Worm (Caenorhabditis elegans) whole organism, L4/young adult: Measurements from ENCODE around the gene F55A11.8.

Experiments used
- W03F9.2 ChIP-seq: fragments of 150-350 bp; optimal IDR thresholded peaks from 2 replicates; lab custom pipeline; 2014; ENCODE audit warnings: missing biosample characterization, missing genetic modification characterization
- dao-5 ChIP-seq: sonication (generic microtip); optimal IDR thresholded peaks from 2 replicates; lab custom pipeline; 2016; ENCODE audit warnings: missing genotype, missing genetic modification characterization, moderate library complexity, missing compliant biosample characterization
- him-1 ChIP-seq: sonication (generic microtip); optimal IDR thresholded peaks from 2 replicates; lab custom pipeline; 2016; ENCODE audit warnings: missing genotype, missing genetic modification reagents, missing genetic modification characterization, missing compliant biosample characterization

DNA sequence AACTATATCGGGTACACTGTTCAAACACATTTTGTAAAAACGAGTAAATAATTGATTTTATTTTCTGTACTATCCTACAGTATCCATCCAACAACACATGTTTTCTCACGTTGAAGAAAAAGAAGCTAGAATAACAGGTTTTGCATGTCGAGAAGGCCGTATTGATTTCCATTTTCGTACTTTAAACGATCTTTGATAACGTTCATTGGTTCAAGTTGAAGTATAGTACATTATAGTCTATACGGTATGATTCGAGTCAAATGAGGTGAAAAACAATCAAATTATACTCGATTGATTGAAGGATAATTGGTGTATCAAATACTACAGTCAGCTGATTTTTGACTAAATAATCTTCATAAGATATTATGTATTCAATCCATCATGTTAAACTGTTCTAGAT, 12.5 kb downstream of the F55A11.8 start:
- TF ChIP-seq him-1 (tag; lab: Kevin White, UChicago) (no peak), dao-5 (tag; lab: Kevin White, UChicago) (no peak), W03F9.2 (tag; lab: Kevin White, UChicago) (no peak)
